Fruit fly (Drosophila melanogaster): ENCODE measurements around the gene CG14811.

DNA sequence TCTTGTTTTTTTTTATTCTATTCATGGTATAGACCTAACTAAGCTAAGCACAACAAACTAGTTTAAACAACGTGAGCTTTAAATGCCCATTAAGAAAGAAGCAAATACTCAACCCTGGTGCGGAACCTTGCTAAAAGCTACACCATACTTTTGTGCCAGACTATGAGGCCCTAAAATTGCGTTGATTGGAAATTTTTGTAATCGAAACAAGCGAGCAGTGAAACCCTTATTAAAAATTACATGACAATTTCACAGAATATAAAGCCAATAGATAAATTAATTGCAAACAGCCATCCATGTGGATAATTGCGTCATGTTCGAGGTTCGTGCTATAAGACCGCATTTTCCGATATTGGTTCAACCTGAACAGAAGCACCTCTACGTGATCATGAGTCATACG lies 3.2 kb downstream of the CG14811 start:
- TF ChIP-seq pan (optimal IDR thresholded peaks at IDR 0.05) = no peak
- TF ChIP-seq Dll (optimal IDR thresholded peaks at IDR 0.05) = no peak

All from whole organism.